Fruit fly (Drosophila melanogaster) whole organism, adult: Measurements from ENCODE around the gene MED14.

ENCODE experiments used
- CG11617 ChIP-seq: fragments of 200-800 bp; sonication (Bioruptor generic); optimal IDR thresholded peaks from 2 replicates; lab custom pipeline; 2017; ENCODE audit warnings: mild to moderate bottlenecking, missing biosample characterization, missing genetic modification reagents, missing genetic modification characterization
- CG12768 ChIP-seq: fragments of 200-800 bp; sonication (Bioruptor generic); optimal IDR thresholded peaks from 2 replicates; lab custom pipeline; 2017; ENCODE audit warnings: missing biosample characterization, missing genetic modification characterization, mild to moderate bottlenecking, moderate library complexity, missing genetic modification reagents
- CG14711 ChIP-seq: fragments of 200-800 bp; sonication (Bioruptor generic); optimal IDR thresholded peaks from 2 replicates; lab custom pipeline; 2018; ENCODE audit warnings: missing biosample characterization, mild to moderate bottlenecking, missing genetic modification characterization, moderate library complexity
- CG1620 ChIP-seq: fragments of 200-800 bp; sonication (Bioruptor generic); optimal IDR thresholded peaks from 2 replicates; lab custom pipeline; 2016; ENCODE audit warnings: missing biosample characterization, missing genetic modification characterization
- CG33017 ChIP-seq: fragments of 200-800 bp; sonication (Bioruptor generic); optimal IDR thresholded peaks from 2 replicates; lab custom pipeline; 2018; ENCODE audit warnings: missing biosample characterization, mild to moderate bottlenecking, missing genetic modification characterization, moderate library complexity
- CG5204 ChIP-seq: fragments of 200-800 bp; sonication (Bioruptor generic); optimal IDR thresholded peaks from 2 replicates; lab custom pipeline; 2016; ENCODE audit warnings: missing biosample characterization, missing genetic modification characterization
- CG7045 ChIP-seq: fragments of 200-800 bp; sonication (Bioruptor generic); optimal IDR thresholded peaks from 2 replicates; lab custom pipeline; 2017; ENCODE audit warnings: missing biosample characterization, mild to moderate bottlenecking, missing genetic modification characterization
- CG7101 ChIP-seq: fragments of 200-800 bp; sonication (Bioruptor generic); optimal IDR thresholded peaks from 2 replicates; lab custom pipeline; 2018; ENCODE audit warnings: missing biosample characterization, mild to moderate bottlenecking, missing genetic modification characterization, moderate library complexity
- Clk ChIP-seq: fragments of 200-800 bp; sonication (Bioruptor generic); optimal IDR thresholded peaks from 2 replicates; lab custom pipeline; 2017; ENCODE audit warnings: missing biosample characterization, missing genetic modification characterization
- Crg-1 ChIP-seq: fragments of 200-800 bp; sonication (Bioruptor generic); optimal IDR thresholded peaks from 2 replicates; lab custom pipeline; 2016; ENCODE audit warnings: missing biosample characterization, missing genetic modification characterization
- Hr96 ChIP-seq: fragments of 200-800 bp; sonication (Bioruptor generic); optimal IDR thresholded peaks from 2 replicates; lab custom pipeline; 2016; ENCODE audit warnings: missing biosample characterization, missing genetic modification characterization
- Mnt ChIP-seq: fragments of 200-800 bp; sonication (Bioruptor generic); optimal IDR thresholded peaks from 2 replicates; lab custom pipeline; 2016; ENCODE audit warnings: missing biosample characterization, mild to moderate bottlenecking, missing genetic modification characterization
- bab1 ChIP-seq: fragments of 200-800 bp; sonication (Bioruptor generic); optimal IDR thresholded peaks from 3 replicates; lab custom pipeline; 2019; ENCODE audit warnings: missing biosample characterization, mild to moderate bottlenecking, missing genetic modification characterization, moderate library complexity
- cic ChIP-seq: fragments of 200-800 bp; sonication (Bioruptor generic); optimal IDR thresholded peaks from 2 replicates; lab custom pipeline; 2017; ENCODE audit warnings: missing biosample characterization, mild to moderate bottlenecking, missing genetic modification characterization, moderate library complexity
- cnc ChIP-seq, 2 experiments: fragments of >200 bp; optimal IDR thresholded peaks; 2 replicates each; lab custom pipeline; 2017
- kay ChIP-seq: fragments of 200-800 bp; sonication (Bioruptor generic); peaks from one replicate; lab custom pipeline; 2016; ENCODE audit warnings: missing biosample characterization, missing genetic modification characterization, borderline replicate concordance
- ovo ChIP-seq: fragments of 200-800 bp; sonication (Bioruptor generic); optimal IDR thresholded peaks from 2 replicates; lab custom pipeline; 2016; ENCODE audit warnings: missing biosample characterization, missing genetic modification characterization
- pad ChIP-seq: fragments of 200-800 bp; sonication (Bioruptor generic); optimal IDR thresholded peaks from 3 replicates; lab custom pipeline; 2017; ENCODE audit warnings: missing biosample characterization, missing genetic modification characterization, mild to moderate bottlenecking, moderate library complexity, missing genetic modification reagents
- tj ChIP-seq: fragments of 200-800 bp; sonication (Bioruptor generic); optimal IDR thresholded peaks from 3 replicates; lab custom pipeline; 2017; ENCODE audit warnings: missing biosample characterization, mild to moderate bottlenecking, missing genetic modification characterization, moderate library complexity
- toe ChIP-seq: fragments of 200-800 bp; sonication (Bioruptor generic); optimal IDR thresholded peaks from 2 replicates; lab custom pipeline; 2016; ENCODE audit warnings: missing biosample characterization, missing genetic modification characterization

Gene MED14

dm6 chr3L:608362-608761, 15.3 kb downstream of the MED14 start:
- no peak for TF ChIP-seq pad (GFP tag; lab: Kevin White, UChicago)
- TF ChIP-seq Mnt (GFP tag; lab: Kevin White, UChicago): no peak
- no peak for TF ChIP-seq tj
- no peak for TF ChIP-seq Hr96 (GFP tag; lab: Kevin White, UChicago)
- no peak for TF ChIP-seq CG33017 (tag; lab: Kevin White, UChicago)
- no peak for TF ChIP-seq kay (GFP tag; lab: Kevin White, UChicago)
- TF ChIP-seq cnc (optimal IDR thresholded peaks at IDR 0.05; lab: Kevin White, UChicago): no peak
- TF ChIP-seq Clk (GFP tag; lab: Kevin White, UChicago): no peak

DNA sequence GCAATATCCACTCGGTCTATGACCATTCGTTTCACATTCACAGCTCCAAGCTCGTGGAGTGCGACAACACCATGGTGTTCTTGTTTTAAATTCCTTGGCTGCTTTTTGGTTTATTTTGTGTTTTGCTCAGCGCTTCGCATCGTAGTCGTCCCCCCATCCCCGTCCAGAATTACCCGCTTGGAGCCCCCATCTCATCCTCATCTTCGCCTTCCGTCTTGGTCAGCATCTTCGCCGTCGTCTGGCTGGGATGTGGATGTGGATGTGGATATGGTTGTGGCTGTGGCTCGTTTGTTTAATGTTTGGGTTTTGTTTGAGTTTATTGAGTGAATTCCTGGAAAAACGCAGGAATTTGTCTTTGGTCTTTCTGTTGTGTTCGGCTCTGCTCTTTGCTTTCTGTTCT, 16.1 kb downstream of the MED14 start:
- no peak for TF ChIP-seq cic (GFP tag; lab: Kevin White, UChicago)
- peak; percentile 19 for TF ChIP-seq tj

- no peak for TF ChIP-seq Hr96 (GFP tag; lab: Kevin White, UChicago)
- no peak for TF ChIP-seq Clk (GFP tag; lab: Kevin White, UChicago)
- TF ChIP-seq tj: no peak
- no peak for TF ChIP-seq CG5204 (GFP tag; lab: Kevin White, UChicago)
- no peak for TF ChIP-seq kay (GFP tag; lab: Kevin White, UChicago)
- no peak for TF ChIP-seq CG1620 (GFP tag; lab: Kevin White, UChicago)
- TF ChIP-seq Crg-1 (GFP tag; lab: Kevin White, UChicago): no peak
- no peak for TF ChIP-seq CG11617 (GFP tag; lab: Kevin White, UChicago)
- no peak for TF ChIP-seq CG7101 (tag; lab: Kevin White, UChicago)
- TF ChIP-seq ovo (GFP tag; lab: Kevin White, UChicago): no peak
- no peak for TF ChIP-seq toe (GFP tag; lab: Kevin White, UChicago)
- TF ChIP-seq pad (GFP tag; lab: Kevin White, UChicago): no peak
- TF ChIP-seq CG12768: no peak
- TF ChIP-seq cic (GFP tag; lab: Kevin White, UChicago): no peak
Measured at dm6 chr3L:610765-611164, 17.7 kb downstream of the MED14 start.

DNA sequence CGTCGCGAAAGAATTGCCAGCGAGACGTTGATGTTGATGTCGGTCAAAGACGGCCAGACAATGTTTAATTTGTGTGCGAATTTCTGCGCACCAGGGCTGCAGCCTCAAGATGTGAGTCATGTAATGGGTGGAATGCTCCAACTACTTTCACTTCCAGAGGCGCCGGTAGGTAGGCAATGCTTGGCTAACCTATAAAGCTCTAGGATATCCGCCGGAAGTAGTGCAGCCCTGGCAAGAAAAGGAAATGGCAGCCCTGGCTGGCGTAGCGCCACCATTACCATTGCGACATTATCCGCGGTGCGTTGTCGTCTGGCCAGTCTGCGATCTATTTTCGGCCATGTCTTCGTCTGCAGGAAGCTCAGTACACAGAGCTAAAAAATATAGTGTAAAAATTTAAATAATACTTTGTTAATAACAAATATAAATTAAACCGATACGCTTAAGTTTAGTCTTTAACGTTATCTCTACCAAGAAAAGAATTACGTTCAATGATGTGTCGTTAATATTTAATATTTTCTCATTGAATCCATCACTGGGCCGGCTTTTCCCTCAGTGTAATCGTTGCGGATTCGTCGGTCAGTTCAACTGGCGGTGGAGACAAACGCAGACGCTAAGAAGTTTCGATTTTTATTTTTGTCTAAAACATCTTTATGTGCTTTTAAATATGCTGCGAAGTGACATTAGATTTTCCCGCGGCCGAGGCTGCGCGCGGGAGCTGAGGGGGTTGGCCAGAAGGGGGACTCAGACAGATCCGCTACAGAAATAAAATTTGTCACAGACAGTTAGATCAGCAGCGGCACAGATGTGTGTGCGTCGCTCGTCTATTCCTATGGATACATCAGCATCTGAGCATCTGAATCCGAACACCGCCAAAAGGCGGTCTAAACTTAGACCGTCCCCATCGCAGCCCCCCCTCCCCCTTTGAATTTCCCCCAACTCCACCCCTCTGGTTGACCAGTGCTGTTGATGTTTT, 18.9 kb downstream of the MED14 start:
- TF ChIP-seq bab1 (GFP tag; lab: Kevin White, UChicago): peak; percentile 2
- TF ChIP-seq Crg-1 (GFP tag; lab: Kevin White, UChicago): no peak

DNA sequence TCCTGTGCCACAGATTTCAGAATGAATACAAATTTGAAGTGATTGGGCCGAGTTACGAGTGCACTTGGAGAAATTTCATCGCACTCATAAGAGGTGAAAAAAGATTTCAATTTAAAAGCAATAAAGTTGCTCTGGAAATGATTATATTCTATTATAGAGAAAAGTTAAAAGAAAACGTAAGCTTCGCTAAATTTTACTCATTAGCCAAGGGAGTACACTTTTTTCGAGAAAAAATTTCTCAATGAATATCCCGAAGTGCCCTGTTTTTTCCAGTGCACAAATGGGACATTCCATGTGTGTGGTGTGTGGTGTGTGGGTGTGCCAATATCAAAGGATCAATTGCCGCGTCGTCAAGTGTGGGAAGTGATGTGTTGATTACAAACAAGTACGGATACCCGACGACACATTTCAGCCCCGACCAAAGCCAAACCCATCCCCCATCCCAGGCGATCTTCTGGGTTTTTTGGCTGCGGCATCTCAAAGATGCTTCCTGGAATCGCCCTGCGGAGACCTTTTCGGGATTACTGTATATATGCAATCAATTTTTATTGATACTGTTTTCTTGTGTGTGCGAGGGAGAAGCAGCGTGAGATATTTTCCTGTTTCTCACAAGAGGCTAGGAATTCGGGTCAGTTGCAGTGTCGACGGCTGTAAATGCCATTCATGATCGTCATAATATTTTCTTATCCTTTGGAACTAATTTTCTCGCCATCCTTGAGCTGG, 20.7 kb downstream of the MED14 start:
- TF ChIP-seq ovo (GFP tag; lab: Kevin White, UChicago) (no peak), kay (GFP tag; lab: Kevin White, UChicago) (no peak), Mnt (GFP tag; lab: Kevin White, UChicago) (no peak), Clk (GFP tag; lab: Kevin White, UChicago) (no peak), CG7101 (tag; lab: Kevin White, UChicago) (no peak), bab1 (GFP tag; lab: Kevin White, UChicago) (no peak)

dm6 chr3L:614751-615424, 21.8 kb downstream of the MED14 start:
- TF ChIP-seq Mnt (GFP tag; lab: Kevin White, UChicago) (no peak), CG7045 (GFP tag; lab: Kevin White, UChicago) (no peak), CG33017 (tag; lab: Kevin White, UChicago) (no peak), Hr96 (GFP tag; lab: Kevin White, UChicago) (no peak), ovo (GFP tag; lab: Kevin White, UChicago) (no peak), pad (GFP tag; lab: Kevin White, UChicago) (no peak), CG1620 (GFP tag; lab: Kevin White, UChicago) (no peak), CG14711 (tag; lab: Kevin White, UChicago) (no peak), Crg-1 (GFP tag; lab: Kevin White, UChicago) (no peak), cic (GFP tag; lab: Kevin White, UChicago) (no peak), CG12768 (no peak), toe (GFP tag; lab: Kevin White, UChicago) (no peak), Clk (GFP tag; lab: Kevin White, UChicago) (no peak), tj (no peak), bab1 (GFP tag; lab: Kevin White, UChicago) (no peak), CG11617 (GFP tag; lab: Kevin White, UChicago) (no peak)
